Worm (Caenorhabditis elegans) whole organism, L4/young adult: ENCODE results near the gene Y41D4B.24.

Source experiments
- W03F9.2 ChIP-seq: fragments of 150-350 bp; optimal IDR thresholded peaks from 2 replicates; lab custom pipeline; 2014; ENCODE audit warnings: missing biosample characterization, missing genetic modification characterization
- dao-5 ChIP-seq: sonication (generic microtip); optimal IDR thresholded peaks from 2 replicates; lab custom pipeline; 2016; ENCODE audit warnings: missing genotype, missing genetic modification characterization, moderate library complexity, missing compliant biosample characterization
- him-1 ChIP-seq: sonication (generic microtip); optimal IDR thresholded peaks from 2 replicates; lab custom pipeline; 2016; ENCODE audit warnings: missing genotype, missing genetic modification reagents, missing genetic modification characterization, missing compliant biosample characterization

ce11 chrIV:1720474-1720873 lies 38.5 kb upstream of the Y41D4B.24 start, which contains the start of gene epic-2:
- TF ChIP-seq him-1 (no peak), dao-5 (tag; lab: Kevin White, UChicago) (no peak), W03F9.2 (tag; lab: Kevin White, UChicago) (no peak)
